Worm (Caenorhabditis elegans) whole organism, L1 larva: Measurements from ENCODE around the gene T05A7.6.

Experiments used
- ama-1 ChIP-seq: fragments of 150-350 bp; optimal IDR thresholded peaks from 2 replicates; lab custom pipeline; 2014
- pqm-1 ChIP-seq: sonication (generic microtip); optimal IDR thresholded peaks from 3 replicates; lab custom pipeline; 2017; ENCODE audit warnings: missing biosample characterization, missing genetic modification characterization
- snpc-4 ChIP-seq: fragments of 150-350 bp; optimal IDR thresholded peaks from 2 replicates; lab custom pipeline; 2014; ENCODE audit warnings: missing biosample characterization, missing genetic modification characterization
- ztf-11 ChIP-seq, 2 experiments: sonication (generic microtip); optimal IDR thresholded peaks; 2 replicates each; lab custom pipeline; 2016 to 2017; ENCODE audit warnings: missing genetic modification characterization in 2 of 2, missing biosample characterization in 1 of 2, missing compliant biosample characterization in 1 of 2

DNA sequence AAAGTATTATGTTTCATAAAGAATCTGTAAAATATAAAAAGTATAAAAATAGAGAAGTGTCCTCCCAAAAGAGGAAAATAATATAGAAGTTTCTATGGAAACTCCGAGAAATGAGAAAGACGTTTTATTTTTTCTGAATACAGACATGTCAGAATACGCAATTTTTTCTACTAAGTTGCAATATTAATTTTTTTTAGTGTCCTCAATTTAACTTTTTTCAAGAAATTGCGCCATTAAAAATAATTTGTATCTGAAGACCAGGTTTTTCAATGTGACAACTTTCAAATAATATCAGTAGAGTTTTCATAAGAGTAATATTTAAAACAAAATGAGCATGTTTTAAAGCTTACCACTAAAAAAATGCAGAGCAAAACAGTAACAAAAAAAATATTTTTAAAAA is 4.0 kb downstream of the T05A7.6 start, which contains the start of gene fut-5:
- TF ChIP-seq ama-1 (no peak), pqm-1 (tag; lab: Kevin White, UChicago) (no peak), ztf-11 (tag; optimal IDR thresholded peaks at IDR 0.05; lab: Kevin White, UChicago) (no peak), snpc-4 (tag; lab: Kevin White, UChicago) (no peak)
